Fruit fly (Drosophila melanogaster) Kc167 (cell line): Measurements from ENCODE around the gene CtIP.

Experiments
- Myc ChIP-seq: fragments of >200 bp; optimal IDR thresholded peaks from 2 replicates; lab custom pipeline; 2017; ENCODE audit warnings: missing external identifiers
- insv ChIP-seq: fragments of >200 bp; optimal IDR thresholded peaks from 3 replicates; lab custom pipeline; 2018; ENCODE audit warnings: missing external identifiers
- ttk ChIP-seq: sonication (Bioruptor generic); optimal IDR thresholded peaks from 2 replicates; lab custom pipeline; 2017; ENCODE audit warnings: missing external identifiers

DNA sequence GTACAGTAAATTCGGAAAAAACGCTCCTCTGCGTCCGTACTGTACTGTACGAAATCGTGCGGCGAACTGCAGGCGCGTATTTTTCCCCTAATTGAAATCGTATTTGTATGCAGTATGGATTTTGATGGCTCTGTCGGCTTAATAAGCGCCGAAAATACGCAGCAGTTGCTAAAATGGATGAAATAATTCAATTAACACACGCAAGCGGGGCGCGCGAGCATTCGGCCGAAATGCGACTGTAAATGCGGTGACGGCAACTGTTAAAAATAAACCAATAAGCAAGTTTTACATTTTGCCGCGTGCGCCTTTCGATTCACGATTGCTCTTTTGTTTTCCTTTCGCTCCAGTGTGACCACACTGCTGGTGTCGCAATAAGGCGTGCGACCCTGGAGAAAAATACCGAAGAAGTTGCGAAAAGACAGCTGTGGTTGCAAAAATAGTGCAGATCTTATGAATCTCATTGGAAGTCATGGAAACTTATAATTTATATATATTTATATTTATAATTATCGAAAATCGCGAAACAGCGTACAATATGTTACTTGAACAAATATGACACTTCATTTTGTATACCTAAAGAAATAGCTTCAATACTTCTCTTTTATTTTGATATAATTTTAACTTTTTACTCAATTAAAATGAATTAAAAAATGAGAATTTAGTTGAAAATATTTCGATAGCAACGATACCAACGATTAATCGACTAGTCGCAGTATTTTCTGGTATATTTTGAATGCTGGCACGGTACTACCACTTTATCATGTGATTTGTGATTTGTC lies 37.2 kb downstream of the CtIP start, which contains the start of the genes CG32428 and CG5969:
- TF ChIP-seq ttk (lab: Kevin White, UChicago) (no peak), insv (lab: Kevin White, UChicago) (no peak), Myc (lab: Kevin White, UChicago) (no peak)
